Fruit fly (Drosophila melanogaster) whole organism, pupa: Measurements from ENCODE around the gene CG15014.

Experiments used
- CG10348 ChIP-seq: fragments of 200-800 bp; sonication (Bioruptor generic); IDR thresholded peaks from 2 replicates; pipeline ENCODE4 v1.3.6; 2022; ENCODE audit warnings: missing biosample characterization, missing genetic modification characterization
- CG34367 ChIP-seq: fragments of 200-800 bp; sonication (Bioruptor generic); optimal IDR thresholded peaks from 2 replicates; lab custom pipeline; 2018; ENCODE audit warnings: missing biosample characterization, mild to moderate bottlenecking, missing genetic modification characterization
- CG8159 ChIP-seq: fragments of 200-800 bp; sonication (Bioruptor generic); optimal IDR thresholded peaks from 3 replicates; lab custom pipeline; 2018; ENCODE audit warnings: missing biosample characterization, mild to moderate bottlenecking, missing genetic modification characterization, moderate library complexity
- CG9948 ChIP-seq: fragments of 200-800 bp; sonication (Bioruptor generic); optimal IDR thresholded peaks from 2 replicates; lab custom pipeline; 2018; ENCODE audit warnings: missing biosample characterization, mild to moderate bottlenecking, missing genetic modification characterization, moderate library complexity
- Ets98B ChIP-seq: fragments of 200-800 bp; sonication (Bioruptor generic); IDR thresholded peaks from 2 replicates; pipeline ENCODE4 v1.3.6; 2022; ENCODE audit warnings: missing biosample characterization, missing genetic modification characterization
- Pif1B ChIP-seq: fragments of 200-800 bp; sonication (Bioruptor generic); optimal IDR thresholded peaks from 3 replicates; lab custom pipeline; 2016; ENCODE audit warnings: missing biosample characterization, missing genetic modification characterization
- Snoo ChIP-seq: fragments of 200-800 bp; sonication (Bioruptor generic); optimal IDR thresholded peaks from 3 replicates; lab custom pipeline; 2017; ENCODE audit warnings: missing biosample characterization, mild to moderate bottlenecking, missing genetic modification characterization, inconsistent platforms
- rn ChIP-seq: fragments of 200-800 bp; sonication (Bioruptor generic); IDR thresholded peaks from 2 replicates; pipeline ENCODE4 v1.3.6; 2022; ENCODE audit warnings: missing biosample characterization, missing genetic modification characterization

DNA sequence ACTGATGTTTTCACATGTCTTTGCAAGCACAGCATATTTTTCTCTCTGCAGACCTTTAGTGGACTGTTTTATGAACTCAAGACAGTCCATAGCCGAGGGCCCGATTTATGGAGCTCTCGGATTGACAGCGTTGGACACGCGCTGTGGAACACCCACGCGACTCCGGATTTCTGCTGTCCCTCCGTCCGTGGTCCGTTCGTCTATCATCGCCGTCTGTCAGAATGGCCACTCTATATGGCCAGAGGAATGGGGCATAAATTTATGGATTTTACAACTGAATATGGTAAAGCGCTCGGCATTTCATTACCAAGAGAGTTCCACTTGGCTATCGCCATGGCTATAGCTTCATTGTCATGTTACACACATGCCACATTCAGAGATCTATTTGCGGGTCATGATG is 6.0 kb upstream of the CG15014 start:
- TF ChIP-seq Pif1B (no peak), rn (no peak), CG10348 (GFP tag; lab: Robert Waterston, UW) (no peak), CG34367 (tag; lab: Kevin White, UChicago) (no peak), Snoo (tag; lab: Kevin White, UChicago) (no peak), CG9948 (tag; lab: Kevin White, UChicago) (no peak), Ets98B (GFP tag; lab: Robert Waterston, UW) (no peak), CG8159 (tag; lab: Kevin White, UChicago) (no peak)
